Worm (Caenorhabditis elegans) whole organism, young adult: Measurements from ENCODE around the gene acbp-4.

ENCODE experiments used
- B0035.1 ChIP-seq: sonication (generic microtip); optimal IDR thresholded peaks from 2 replicates; lab custom pipeline; 2016; ENCODE audit warnings: missing genetic modification characterization, mild to moderate bottlenecking, missing compliant biosample characterization, missing genotype, missing genetic modification reagents
- B0261.1 ChIP-seq: sonication (generic microtip); optimal IDR thresholded peaks from 2 replicates; lab custom pipeline; 2016; ENCODE audit warnings: mild to moderate bottlenecking, missing genetic modification characterization, moderate library complexity, missing compliant biosample characterization
- B0336.3 ChIP-seq: fragments of 200-800 bp; sonication (Bioruptor generic); IDR thresholded peaks from 2 replicates; pipeline ENCODE4 v1.3.6; 2022; ENCODE audit warnings: missing genetic modification characterization, missing compliant biosample characterization
- C06A6.2 ChIP-seq: fragments of 200-800 bp; sonication (Bioruptor generic); conservative IDR thresholded peaks from 2 replicates; pipeline ENCODE4 v1.3.6; 2022; ENCODE audit warnings: missing genetic modification characterization, missing compliant biosample characterization
- F33H1.4 ChIP-seq: fragments of 200-800 bp; sonication (Bioruptor generic); IDR thresholded peaks from 2 replicates; pipeline ENCODE4 v1.3.6; 2022; ENCODE audit warnings: missing genetic modification reagents, missing genetic modification characterization, missing compliant biosample characterization
- F37B4.10 ChIP-seq: fragments of 200-800 bp; sonication (Bioruptor generic); IDR thresholded peaks from 2 replicates; pipeline ENCODE4 v1.3.6; 2022; ENCODE audit warnings: missing genetic modification characterization, missing compliant biosample characterization
- F39B2.1 ChIP-seq: fragments of 200-800 bp; sonication (Bioruptor generic); IDR thresholded peaks from 2 replicates; pipeline ENCODE4 v1.3.6; 2022; ENCODE audit warnings: missing genetic modification reagents, missing genetic modification characterization, missing compliant biosample characterization
- F57A8.1 ChIP-seq: fragments of 200-800 bp; sonication (Bioruptor generic); optimal IDR thresholded peaks from 2 replicates; lab custom pipeline; 2018; ENCODE audit warnings: mild to moderate bottlenecking, missing genetic modification characterization, moderate library complexity, missing compliant biosample characterization
- F57C9.4 ChIP-seq: sonication (generic microtip); optimal IDR thresholded peaks from 2 replicates; lab custom pipeline; 2017; ENCODE audit warnings: mild to moderate bottlenecking, missing genetic modification characterization, missing compliant biosample characterization
- K11D2.4 ChIP-seq: fragments of 200-800 bp; sonication (Bioruptor generic); IDR thresholded peaks from 2 replicates; pipeline ENCODE4 v1.3.6; 2022; ENCODE audit warnings: missing genetic modification reagents, missing genetic modification characterization, missing compliant biosample characterization
- K12H6.12 ChIP-seq: fragments of 200-800 bp; sonication (Bioruptor generic); optimal IDR thresholded peaks from 2 replicates; lab custom pipeline; 2018; ENCODE audit warnings: mild to moderate bottlenecking, missing genetic modification characterization, missing compliant biosample characterization
- Y53G8AR.9 ChIP-seq: fragments of 200-800 bp; sonication (Bioruptor generic); conservative IDR thresholded peaks from 2 replicates; pipeline ENCODE4 v1.3.6; 2022; ENCODE audit warnings: missing genetic modification reagents, missing genetic modification characterization, missing compliant biosample characterization
- Y79H2A.3 ChIP-seq: fragments of 200-800 bp; sonication (Bioruptor generic); conservative IDR thresholded peaks from 2 replicates; pipeline ENCODE4 v1.3.6; 2022; ENCODE audit warnings: missing genetic modification reagents, missing genetic modification characterization, missing compliant biosample characterization
- ZK185.1 ChIP-seq: sonication (generic microtip); optimal IDR thresholded peaks from 2 replicates; lab custom pipeline; 2016; ENCODE audit warnings: mild to moderate bottlenecking, missing genetic modification characterization, missing compliant biosample characterization; ENCODE audit not compliant: poor library complexity, severe bottlenecking
- ama-1 ChIP-seq, 3 experiments: fragments of 150-350 bp in 1 of 3; sonication (generic microtip) in 2 of 3; optimal IDR thresholded peaks; 2 replicates each; lab custom pipeline; 2014 to 2018; ENCODE audit warnings: missing biosample characterization in 2 of 3, missing genetic modification characterization in 2 of 3, missing genetic modification reagents in 2 of 3
- aptf-3 ChIP-seq: fragments of 200-800 bp; sonication (Bioruptor generic); IDR thresholded peaks from 2 replicates; pipeline ENCODE4 v1.3.6; 2022; ENCODE audit warnings: missing genetic modification characterization, missing compliant biosample characterization
- atf-7 ChIP-seq: sonication (generic microtip); optimal IDR thresholded peaks from 2 replicates; lab custom pipeline; 2017; ENCODE audit warnings: mild to moderate bottlenecking, missing genetic modification characterization, missing compliant biosample characterization
- athp-1 ChIP-seq: sonication (generic microtip); optimal IDR thresholded peaks from 2 replicates; lab custom pipeline; 2017; ENCODE audit warnings: mild to moderate bottlenecking, missing genetic modification characterization, missing compliant biosample characterization
- attf-6 ChIP-seq: fragments of 200-800 bp; sonication (Bioruptor generic); IDR thresholded peaks from 2 replicates; pipeline ENCODE4 v1.3.6; 2022; ENCODE audit warnings: missing genetic modification reagents, missing genetic modification characterization, missing compliant biosample characterization
- bed-2 ChIP-seq: fragments of 200-800 bp; sonication (Bioruptor generic); IDR thresholded peaks from 2 replicates; pipeline ENCODE4 v1.3.6; 2022; ENCODE audit warnings: missing genetic modification reagents, missing genetic modification characterization, missing compliant biosample characterization
- ccch-3 ChIP-seq: fragments of 200-800 bp; sonication (Bioruptor generic); optimal IDR thresholded peaks from 2 replicates; lab custom pipeline; 2018; ENCODE audit warnings: mild to moderate bottlenecking, missing genetic modification characterization, missing compliant biosample characterization
- cebp-1 ChIP-seq, 2 experiments: fragments of 200-800 bp in 1 of 2; sonication (Bioruptor generic) in 1 of 2; sonication (generic microtip) in 1 of 2; IDR thresholded peaks in 1 of 2; optimal IDR thresholded peaks in 1 of 2; 2 replicates each; pipeline versions ENCODE4 v1.3.6 to Lab custom; 2017 to 2022; ENCODE audit warnings: missing compliant biosample characterization in 2 of 2, missing genetic modification characterization in 2 of 2, mild to moderate bottlenecking in 1 of 2, missing genetic modification reagents in 1 of 2, moderate library complexity in 1 of 2
- cebp-2 ChIP-seq: fragments of 200-800 bp; sonication (Bioruptor generic); IDR thresholded peaks from 2 replicates; pipeline ENCODE4 v1.3.6; 2022; ENCODE audit warnings: missing genetic modification characterization, missing compliant biosample characterization
- ceh-40 ChIP-seq: fragments of 200-800 bp; sonication (Bioruptor generic); IDR thresholded peaks from 2 replicates; pipeline ENCODE4 v1.3.6; 2022; ENCODE audit warnings: missing genetic modification characterization, missing compliant biosample characterization
- chd-7 ChIP-seq: sonication (generic microtip); optimal IDR thresholded peaks from 2 replicates; lab custom pipeline; 2016; ENCODE audit warnings: mild to moderate bottlenecking, missing genetic modification characterization, moderate library complexity, missing compliant biosample characterization
- die-1 ChIP-seq: sonication (generic microtip); optimal IDR thresholded peaks from 2 replicates; lab custom pipeline; 2016; ENCODE audit warnings: missing genotype, mild to moderate bottlenecking, missing genetic modification characterization, missing compliant biosample characterization
- dpff-1 ChIP-seq: sonication (generic microtip); optimal IDR thresholded peaks from 2 replicates; lab custom pipeline; 2017; ENCODE audit warnings: mild to moderate bottlenecking, missing genetic modification characterization, missing compliant biosample characterization
- fkh-3 ChIP-seq: sonication (generic microtip); optimal IDR thresholded peaks from 2 replicates; lab custom pipeline; 2016; ENCODE audit warnings: mild to moderate bottlenecking, missing genetic modification characterization, missing compliant biosample characterization
- hrde-1 ChIP-seq: sonication (generic microtip); optimal IDR thresholded peaks from 2 replicates; lab custom pipeline; 2016; ENCODE audit warnings: missing genetic modification characterization, mild to moderate bottlenecking, missing compliant biosample characterization, moderate library complexity, missing genotype, missing genetic modification reagents, borderline replicate concordance
- hsf-1 ChIP-seq: fragments of 200-800 bp; sonication (Bioruptor generic); IDR thresholded peaks from 2 replicates; pipeline ENCODE4 v1.3.6; 2022; ENCODE audit warnings: missing genetic modification reagents, missing genetic modification characterization, missing compliant biosample characterization
- lag-1 ChIP-seq: fragments of 200-800 bp; sonication (Bioruptor generic); IDR thresholded peaks from 2 replicates; pipeline ENCODE4 v1.3.6; 2022; ENCODE audit warnings: missing genetic modification reagents, missing genetic modification characterization, missing compliant biosample characterization
- lin-54 ChIP-seq: fragments of 200-800 bp; sonication (Bioruptor generic); optimal IDR thresholded peaks from 2 replicates; lab custom pipeline; 2018; ENCODE audit warnings: mild to moderate bottlenecking, missing genetic modification characterization, missing compliant biosample characterization
- madf-6 ChIP-seq: fragments of 200-800 bp; sonication (Bioruptor generic); IDR thresholded peaks from 2 replicates; pipeline ENCODE4 v1.3.6; 2022; ENCODE audit warnings: missing genetic modification reagents, missing genetic modification characterization, missing compliant biosample characterization
- madf-8 ChIP-seq: fragments of 200-800 bp; sonication (Bioruptor generic); conservative IDR thresholded peaks from 2 replicates; pipeline ENCODE4 v1.3.6; 2022; ENCODE audit warnings: missing genetic modification reagents, missing genetic modification characterization, missing compliant biosample characterization
- mel-28 ChIP-seq: sonication (generic microtip); optimal IDR thresholded peaks from 2 replicates; lab custom pipeline; 2016; ENCODE audit warnings: borderline replicate concordance, mild to moderate bottlenecking, missing genetic modification characterization, missing compliant biosample characterization
- mxl-1 ChIP-seq: sonication (generic microtip); optimal IDR thresholded peaks from 2 replicates; lab custom pipeline; 2016; ENCODE audit warnings: missing genetic modification characterization, missing compliant biosample characterization
- nfya-1 ChIP-seq: sonication (generic microtip); optimal IDR thresholded peaks from 2 replicates; lab custom pipeline; 2017; ENCODE audit warnings: antibody characterized with exemption, missing compliant biosample characterization, missing genetic modification characterization, borderline replicate concordance; ENCODE audit not compliant: insufficient read depth
- nfyb-1 ChIP-seq: fragments of 200-800 bp; sonication (Bioruptor generic); IDR thresholded peaks from 2 replicates; pipeline ENCODE4 v1.3.6; 2022; ENCODE audit warnings: missing genetic modification reagents, missing genetic modification characterization, missing compliant biosample characterization
- nhr-80 ChIP-seq: sonication (generic microtip); optimal IDR thresholded peaks from 2 replicates; lab custom pipeline; 2016; ENCODE audit warnings: missing genetic modification characterization, missing compliant biosample characterization
- pha-4 ChIP-seq: fragments of 150-350 bp; sonication (generic microtip); optimal IDR thresholded peaks from 2 replicates; lab custom pipeline; 2014; ENCODE audit warnings: missing biosample characterization, missing genetic modification reagents, missing genetic modification characterization
- rec-8 ChIP-seq, 2 experiments: sonication (generic microtip); optimal IDR thresholded peaks; 2 replicates each; lab custom pipeline; 2016; ENCODE audit warnings: mild to moderate bottlenecking in 2 of 2, missing genetic modification characterization in 2 of 2, missing genetic modification reagents in 2 of 2, missing genotype in 2 of 2, missing biosample characterization in 1 of 2, missing compliant biosample characterization in 1 of 2, moderate library complexity in 1 of 2
- snpc-1.1 ChIP-seq: sonication (generic microtip); optimal IDR thresholded peaks from 2 replicates; lab custom pipeline; 2017; ENCODE audit warnings: missing genetic modification characterization, mild to moderate bottlenecking, missing compliant biosample characterization, antibody characterized with exemption, moderate library complexity, missing genotype, missing genetic modification reagents; ENCODE audit not compliant: insufficient read depth
- snpc-3.4 ChIP-seq: sonication (generic microtip); optimal IDR thresholded peaks from 2 replicates; lab custom pipeline; 2017; ENCODE audit warnings: missing genetic modification characterization, mild to moderate bottlenecking, missing compliant biosample characterization, antibody characterized with exemption, moderate library complexity, missing genotype, missing genetic modification reagents
- sptf-2 ChIP-seq: fragments of 200-800 bp; sonication (Bioruptor generic); optimal IDR thresholded peaks from 2 replicates; lab custom pipeline; 2018; ENCODE audit warnings: mild to moderate bottlenecking, missing genetic modification characterization, missing compliant biosample characterization
- tbp1 ChIP-seq: fragments of 200-800 bp; sonication (Bioruptor generic); optimal IDR thresholded peaks from 2 replicates; lab custom pipeline; 2018; ENCODE audit warnings: mild to moderate bottlenecking, missing genetic modification characterization, missing compliant biosample characterization
- ztf-18 ChIP-seq: sonication (generic microtip); optimal IDR thresholded peaks from 2 replicates; lab custom pipeline; 2016; ENCODE audit warnings: missing genotype, mild to moderate bottlenecking, missing genetic modification characterization, missing compliant biosample characterization
- ztf-26 ChIP-seq: sonication (generic microtip); optimal IDR thresholded peaks from 2 replicates; lab custom pipeline; 2017; ENCODE audit warnings: missing genetic modification characterization, missing compliant biosample characterization

acbp-4 gene

DNA sequence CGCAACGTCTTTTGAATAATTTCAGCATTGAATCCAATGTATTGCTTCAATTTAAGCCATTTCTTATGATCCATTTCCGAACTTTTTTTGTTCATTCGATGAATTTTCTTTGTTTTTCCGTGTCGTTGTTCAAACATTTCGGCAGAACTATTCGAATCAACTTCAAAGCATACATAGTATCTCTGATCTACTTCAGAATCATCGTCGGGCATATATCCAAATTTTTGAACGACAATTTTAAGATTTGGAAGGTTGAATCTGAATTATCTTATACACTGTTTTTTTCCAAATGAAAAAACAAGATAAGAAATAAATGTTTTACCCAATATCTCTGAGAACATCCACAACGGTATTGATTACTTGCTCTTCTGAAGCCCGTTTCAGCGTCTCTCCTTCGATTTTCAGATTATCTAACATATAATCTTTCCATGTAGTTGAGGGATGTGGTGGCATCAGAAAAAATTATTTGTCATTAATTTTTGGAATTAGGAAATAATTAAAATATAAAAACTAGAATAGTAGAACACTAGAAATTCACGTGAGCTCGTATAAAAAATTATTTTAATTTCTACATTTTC, 20.3 kb upstream of the acbp-4 start, which contains the start of gene lab-2 (continued):
- TF ChIP-seq hrde-1 = no peak
- no peak for TF ChIP-seq ccch-3 (GFP tag; lab: Kevin White, UChicago)
- peak; percentile 53; the same call in 1 of the 2 replicates for TF ChIP-seq Y53G8AR.9
- peak; percentile 71 for TF ChIP-seq B0336.3
- TF ChIP-seq tbp1 (GFP tag; lab: Kevin White, UChicago) = no peak
- no peak for TF ChIP-seq B0261.1
- TF ChIP-seq fkh-3 (tag; lab: Kevin White, UChicago) = peak; percentile 27
- no peak for TF ChIP-seq F37B4.10 (GFP tag; lab: Robert Waterston, UW)
- no peak for TF ChIP-seq nfya-1 (tag; lab: Kevin White, UChicago)
- TF ChIP-seq Y79H2A.3 (GFP tag; lab: Robert Waterston, UW) = no peak
- no peak for TF ChIP-seq K11D2.4
- peak; percentile 78 for TF ChIP-seq athp-1
- TF ChIP-seq cebp-1 (GFP tag; IDR thresholded peaks at IDR 0.05; lab: Robert Waterston, UW) = no peak
- TF ChIP-seq cebp-1 (tag; optimal IDR thresholded peaks at IDR 0.05; lab: Kevin White, UChicago) = peak; percentile 33
- TF ChIP-seq mel-28 (tag; lab: Kevin White, UChicago) = no peak
- peak; percentile 52 for TF ChIP-seq chd-7
- no peak for TF ChIP-seq ceh-40 (GFP tag; lab: Robert Waterston, UW)
- no peak for TF ChIP-seq F33H1.4
- peak; percentile 72; the same call in 1 of the 2 replicates for TF ChIP-seq nfyb-1 (GFP tag; lab: Robert Waterston, UW)
- no peak for TF ChIP-seq die-1 (tag; lab: Kevin White, UChicago)
- no peak for TF ChIP-seq mxl-1 (tag; lab: Kevin White, UChicago)
- no peak for TF ChIP-seq K12H6.12
- peak; percentile 27 for TF ChIP-seq atf-7 (tag; lab: Kevin White, UChicago)
- TF ChIP-seq ztf-18 (tag; lab: Kevin White, UChicago) = no peak
- TF ChIP-seq snpc-1.1 (tag; lab: Kevin White, UChicago) = no peak
- peak; percentile 10 for TF ChIP-seq lin-54 (GFP tag; lab: Kevin White, UChicago)
- TF ChIP-seq rec-8 (tag; optimal IDR thresholded peaks at IDR 0.05; lab: Kevin White, UChicago) = no peak
- TF ChIP-seq pha-4 (tag; lab: Kevin White, UChicago) = no peak
- no peak for TF ChIP-seq aptf-3 (GFP tag; lab: Robert Waterston, UW)
- TF ChIP-seq F39B2.1 (GFP tag; lab: Robert Waterston, UW) = no peak
- no peak for TF ChIP-seq sptf-2 (GFP tag; lab: Kevin White, UChicago)
- peak; percentile 26 for TF ChIP-seq B0035.1 (tag; lab: Kevin White, UChicago)
- no peak for TF ChIP-seq cebp-2
- peak; percentile 70 for TF ChIP-seq F57C9.4
- no peak for TF ChIP-seq ztf-26
- TF ChIP-seq nhr-80 (tag; lab: Kevin White, UChicago) = no peak
- 0 out of 2 replicates have a peak, but pooled peaks have one; percentile 34 for TF ChIP-seq madf-6
- peak; percentile 40 for TF ChIP-seq dpff-1
- TF ChIP-seq lag-1 (GFP tag; lab: Robert Waterston, UW) = no peak
- no peak for TF ChIP-seq F57A8.1 (GFP tag; lab: Kevin White, UChicago)
- no peak for TF ChIP-seq hsf-1
- TF ChIP-seq bed-2 = no peak
- no peak for TF ChIP-seq snpc-3.4
- 0 out of 2 replicates have a peak, but pooled peaks have one; percentile 10 for TF ChIP-seq C06A6.2 (GFP tag; lab: Robert Waterston, UW)
- no peak for TF ChIP-seq madf-8 (GFP tag; lab: Robert Waterston, UW)
- TF ChIP-seq attf-6 (GFP tag; lab: Robert Waterston, UW) = no peak
- TF ChIP-seq ama-1 (optimal IDR thresholded peaks at IDR 0.05; lab: Kevin White, UChicago) = peak; percentile 51
- no peak for TF ChIP-seq ama-1 (GFP tag; optimal IDR thresholded peaks at IDR 0.05; lab: Kevin White, UChicago)
- no peak for TF ChIP-seq ZK185.1 (tag; lab: Kevin White, UChicago)
